Fruit fly (Drosophila melanogaster) whole organism, embryonic: Measurements from ENCODE around the gene CG10214.

Experiments
- Ada2b ChIP-seq: fragments of 200-800 bp; sonication (Bioruptor generic); IDR thresholded peaks from 2 replicates; pipeline ENCODE4 v1.3.6; 2022; ENCODE audit warnings: missing biosample characterization, missing genetic modification characterization
- B-H2 ChIP-seq: fragments of 200-800 bp; sonication (Bioruptor generic); optimal IDR thresholded peaks from 2 replicates; lab custom pipeline; 2018; ENCODE audit warnings: missing biosample characterization, mild to moderate bottlenecking, missing genetic modification characterization
- Bteb2 ChIP-seq: fragments of 200-800 bp; sonication (Bioruptor generic); optimal IDR thresholded peaks from 2 replicates; lab custom pipeline; 2016; ENCODE audit warnings: missing biosample characterization, missing genetic modification characterization
- CG1024 ChIP-seq: fragments of 200-800 bp; sonication (Bioruptor generic); IDR thresholded peaks from 2 replicates; pipeline ENCODE4 v1.3.6; 2022; ENCODE audit warnings: missing biosample characterization, missing genetic modification characterization
- CG10431 ChIP-seq: fragments of 200-800 bp; sonication (Bioruptor generic); optimal IDR thresholded peaks from 3 replicates; lab custom pipeline; 2018; ENCODE audit warnings: missing biosample characterization, mild to moderate bottlenecking, missing genetic modification characterization
- CG11247 ChIP-seq: fragments of 200-800 bp; sonication (Bioruptor generic); IDR thresholded peaks from 2 replicates; pipeline ENCODE4 v1.3.6; 2022; ENCODE audit warnings: missing biosample characterization, missing genetic modification characterization
- CG12236 ChIP-seq: fragments of 200-800 bp; sonication (Bioruptor generic); optimal IDR thresholded peaks from 2 replicates; lab custom pipeline; 2016; ENCODE audit warnings: missing biosample characterization, missing genetic modification characterization
- CG12744 ChIP-seq: fragments of 200-800 bp; sonication (Bioruptor generic); optimal IDR thresholded peaks from 2 replicates; lab custom pipeline; 2016; ENCODE audit warnings: missing biosample characterization, missing genetic modification characterization
- CG1647 ChIP-seq: fragments of 200-800 bp; sonication (Bioruptor generic); optimal IDR thresholded peaks from 3 replicates; lab custom pipeline; 2016; ENCODE audit warnings: missing biosample characterization, missing genetic modification characterization
- CG16779 ChIP-seq: fragments of 200-800 bp; sonication (Bioruptor generic); IDR thresholded peaks from 2 replicates; pipeline ENCODE4 v1.3.6; 2022; ENCODE audit warnings: missing biosample characterization, missing genetic modification characterization
- CG17328 ChIP-seq: fragments of 200-800 bp; sonication (Bioruptor generic); IDR thresholded peaks from 2 replicates; pipeline ENCODE4 v1.3.6; 2022; ENCODE audit warnings: missing biosample characterization, missing genetic modification characterization
- CG17568 ChIP-seq: fragments of 200-800 bp; sonication (Bioruptor generic); optimal IDR thresholded peaks from 2 replicates; lab custom pipeline; 2018; ENCODE audit warnings: missing biosample characterization, mild to moderate bottlenecking, missing genetic modification characterization, moderate library complexity
- CG17802 ChIP-seq: fragments of 200-800 bp; sonication (Bioruptor generic); optimal IDR thresholded peaks from 2 replicates; lab custom pipeline; 2018; ENCODE audit warnings: missing biosample characterization, mild to moderate bottlenecking, missing genetic modification characterization, moderate library complexity
- CG2129 ChIP-seq: fragments of 200-800 bp; sonication (Bioruptor generic); IDR thresholded peaks from 2 replicates; pipeline ENCODE4 v1.3.6; 2022; ENCODE audit warnings: missing biosample characterization, missing genetic modification characterization; ENCODE audit not compliant: partially characterized antibody
- CG2199 ChIP-seq: fragments of 200-800 bp; sonication (Bioruptor generic); IDR thresholded peaks from 3 replicates; pipeline ENCODE4 v1.3.6; 2022; ENCODE audit warnings: missing biosample characterization, missing genetic modification characterization
- CG30431 ChIP-seq: fragments of 200-800 bp; sonication (Bioruptor generic); optimal IDR thresholded peaks from 2 replicates; lab custom pipeline; 2017; ENCODE audit warnings: missing biosample characterization, missing genetic modification characterization
- CG32772 ChIP-seq: fragments of 200-800 bp; sonication (Bioruptor generic); IDR thresholded peaks from 2 replicates; pipeline ENCODE4 v1.3.6; 2022; ENCODE audit warnings: missing biosample characterization, missing genetic modification characterization
- CG43689 ChIP-seq: fragments of 200-800 bp; sonication (Bioruptor generic); IDR thresholded peaks from 2 replicates; pipeline ENCODE4 v1.3.6; 2022; ENCODE audit warnings: missing biosample characterization, missing genetic modification characterization
- CG4404 ChIP-seq: fragments of 200-800 bp; sonication (Bioruptor generic); IDR thresholded peaks from 2 replicates; pipeline ENCODE4 v1.3.6; 2022; ENCODE audit warnings: missing biosample characterization, missing genetic modification characterization
- CG4854 ChIP-seq: fragments of 200-800 bp; sonication (Bioruptor generic); optimal IDR thresholded peaks from 2 replicates; lab custom pipeline; 2016; ENCODE audit warnings: missing biosample characterization, missing genetic modification characterization, inconsistent platforms
- CG6272 ChIP-seq: fragments of 200-800 bp; sonication (Bioruptor generic); IDR thresholded peaks from 2 replicates; pipeline ENCODE4 v1.3.6; 2022; ENCODE audit warnings: missing biosample characterization, missing genetic modification characterization
- CG6683 ChIP-seq: fragments of 200-800 bp; sonication (Bioruptor generic); optimal IDR thresholded peaks from 2 replicates; lab custom pipeline; 2017; ENCODE audit warnings: missing biosample characterization, mild to moderate bottlenecking, missing genetic modification characterization, missing genetic modification reagents
- CG7745 ChIP-seq: fragments of 200-800 bp; sonication (Bioruptor generic); optimal IDR thresholded peaks from 2 replicates; lab custom pipeline; 2018; ENCODE audit warnings: missing biosample characterization, mild to moderate bottlenecking, missing genetic modification characterization, moderate library complexity
- D ChIP-seq, 2 experiments: fragments of 200-800 bp in 1 of 2; fragments of >200 bp in 1 of 2; sonication (Bioruptor generic) in 1 of 2; optimal IDR thresholded peaks; 2 replicates in 1 of 2; 3 replicates in 1 of 2; lab custom pipeline; 2017; ENCODE audit warnings: mild to moderate bottlenecking in 1 of 2, missing biosample characterization in 1 of 2, missing genetic modification characterization in 1 of 2, missing genetic modification reagents in 1 of 2
- D19B ChIP-seq: fragments of 200-800 bp; sonication (Bioruptor generic); optimal IDR thresholded peaks from 2 replicates; lab custom pipeline; 2017; ENCODE audit warnings: missing biosample characterization, mild to moderate bottlenecking, missing genetic modification characterization
- Dad ChIP-seq: fragments of 200-800 bp; sonication (Bioruptor generic); optimal IDR thresholded peaks from 3 replicates; lab custom pipeline; 2016; ENCODE audit warnings: missing biosample characterization, missing genetic modification characterization
- Dip2 ChIP-seq: fragments of 200-800 bp; sonication (Bioruptor generic); IDR thresholded peaks from 2 replicates; pipeline ENCODE4 v1.3.6; 2022; ENCODE audit warnings: missing biosample characterization, missing genetic modification characterization
- Gsc ChIP-seq: fragments of 200-800 bp; sonication (Bioruptor generic); IDR thresholded peaks from 2 replicates; pipeline ENCODE4 v1.3.6; 2022; ENCODE audit warnings: missing biosample characterization, missing genetic modification characterization
- H2.0 ChIP-seq: fragments of 200-800 bp; sonication (Bioruptor generic); IDR thresholded peaks from 2 replicates; pipeline ENCODE4 v1.3.6; 2022; ENCODE audit warnings: missing biosample characterization, missing genetic modification characterization
- NC2α ChIP-seq: fragments of 200-800 bp; sonication (Bioruptor generic); optimal IDR thresholded peaks from 2 replicates; lab custom pipeline; 2016; ENCODE audit warnings: missing biosample characterization, missing genetic modification characterization
- NfI ChIP-seq: fragments of 200-800 bp; sonication (Bioruptor generic); optimal IDR thresholded peaks from 3 replicates; lab custom pipeline; 2018; ENCODE audit warnings: missing biosample characterization, mild to moderate bottlenecking, missing genetic modification characterization, moderate library complexity
- PHDP ChIP-seq: fragments of 200-800 bp; sonication (Bioruptor generic); optimal IDR thresholded peaks from 3 replicates; lab custom pipeline; 2018; ENCODE audit warnings: missing biosample characterization, mild to moderate bottlenecking, missing genetic modification characterization, moderate library complexity
- Sin3A ChIP-seq: fragments of >200 bp; optimal IDR thresholded peaks from 2 replicates; lab custom pipeline; 2018
- Sox100B ChIP-seq: fragments of 200-800 bp; sonication (Bioruptor generic); optimal IDR thresholded peaks from 3 replicates; lab custom pipeline; 2018; ENCODE audit warnings: missing biosample characterization, mild to moderate bottlenecking, missing genetic modification characterization
- ara ChIP-seq: fragments of 200-800 bp; sonication (Bioruptor generic); IDR thresholded peaks from 2 replicates; pipeline ENCODE4 v1.3.6; 2022; ENCODE audit warnings: missing biosample characterization, missing genetic modification characterization
- chm ChIP-seq: fragments of 200-800 bp; sonication (Bioruptor generic); IDR thresholded peaks from 2 replicates; pipeline ENCODE4 v1.3.6; 2022; ENCODE audit warnings: missing biosample characterization, missing genetic modification characterization
- fd64A ChIP-seq: fragments of 200-800 bp; sonication (Bioruptor generic); optimal IDR thresholded peaks from 3 replicates; lab custom pipeline; 2018; ENCODE audit warnings: missing biosample characterization, mild to moderate bottlenecking, missing genetic modification characterization
- grau ChIP-seq: fragments of 200-800 bp; optimal IDR thresholded peaks from 3 replicates; lab custom pipeline; 2019; ENCODE audit warnings: missing biosample characterization, mild to moderate bottlenecking, missing genetic modification characterization, moderate library complexity
- gro ChIP-seq: fragments of 200-800 bp; sonication (Bioruptor generic); optimal IDR thresholded peaks from 2 replicates; lab custom pipeline; 2016; ENCODE audit warnings: missing biosample characterization, missing genetic modification characterization
- hth ChIP-seq: fragments of >200 bp; optimal IDR thresholded peaks from 2 replicates; lab custom pipeline; 2017; ENCODE audit warnings: inconsistent platforms
- kay ChIP-seq: fragments of 200-800 bp; sonication (Bioruptor generic); optimal IDR thresholded peaks from 2 replicates; lab custom pipeline; 2016; ENCODE audit warnings: missing biosample characterization, missing genetic modification characterization
- peb ChIP-seq: fragments of 200-800 bp; sonication (Bioruptor generic); IDR thresholded peaks from 2 replicates; pipeline ENCODE4 v1.3.6; 2022; ENCODE audit warnings: missing biosample characterization, missing genetic modification characterization
- run ChIP-seq: fragments of 200-800 bp; sonication (Bioruptor generic); optimal IDR thresholded peaks from 3 replicates; lab custom pipeline; 2018; ENCODE audit warnings: missing biosample characterization, mild to moderate bottlenecking, missing genetic modification characterization
- sens-2 ChIP-seq: fragments of 200-800 bp; sonication (Bioruptor generic); IDR thresholded peaks from 2 replicates; pipeline ENCODE4 v1.3.6; 2022; ENCODE audit warnings: missing biosample characterization, missing genetic modification characterization
- sima ChIP-seq: fragments of 200-800 bp; sonication (Bioruptor generic); optimal IDR thresholded peaks from 2 replicates; lab custom pipeline; 2016; ENCODE audit warnings: missing biosample characterization, missing genetic modification characterization
- sna ChIP-seq: fragments of 200-800 bp; sonication (Bioruptor generic); IDR thresholded peaks from 2 replicates; pipeline ENCODE4 v1.3.6; 2022; ENCODE audit warnings: missing biosample characterization, missing genetic modification characterization; ENCODE audit not compliant: partially characterized antibody
- tll ChIP-seq, 2 experiments: fragments of 200-800 bp in 1 of 2; fragments of >200 bp in 1 of 2; sonication (Bioruptor generic) in 1 of 2; optimal IDR thresholded peaks; 2 replicates each; lab custom pipeline; 2017 to 2019; ENCODE audit warnings: missing biosample characterization in 2 of 2, missing genetic modification characterization in 2 of 2, mild to moderate bottlenecking in 1 of 2, moderate library complexity in 1 of 2
- tup ChIP-seq: fragments of 200-800 bp; sonication (Bioruptor generic); optimal IDR thresholded peaks from 2 replicates; lab custom pipeline; 2016; ENCODE audit warnings: missing biosample characterization, mild to moderate bottlenecking, missing genetic modification characterization, moderate library complexity
- wek ChIP-seq: fragments of 200-800 bp; sonication (Bioruptor generic); optimal IDR thresholded peaks from 3 replicates; lab custom pipeline; 2018; ENCODE audit warnings: missing biosample characterization, mild to moderate bottlenecking, missing genetic modification characterization, moderate library complexity
- wor ChIP-seq: fragments of 200-800 bp; sonication (Bioruptor generic); IDR thresholded peaks from 2 replicates; pipeline ENCODE4 v1.3.6; 2022; ENCODE audit warnings: missing biosample characterization, missing genetic modification characterization
- zen ChIP-seq: fragments of 200-800 bp; sonication (Bioruptor generic); optimal IDR thresholded peaks from 3 replicates; lab custom pipeline; 2018; ENCODE audit warnings: missing biosample characterization, mild to moderate bottlenecking, missing genetic modification characterization, moderate library complexity

CG10214 gene

DNA sequence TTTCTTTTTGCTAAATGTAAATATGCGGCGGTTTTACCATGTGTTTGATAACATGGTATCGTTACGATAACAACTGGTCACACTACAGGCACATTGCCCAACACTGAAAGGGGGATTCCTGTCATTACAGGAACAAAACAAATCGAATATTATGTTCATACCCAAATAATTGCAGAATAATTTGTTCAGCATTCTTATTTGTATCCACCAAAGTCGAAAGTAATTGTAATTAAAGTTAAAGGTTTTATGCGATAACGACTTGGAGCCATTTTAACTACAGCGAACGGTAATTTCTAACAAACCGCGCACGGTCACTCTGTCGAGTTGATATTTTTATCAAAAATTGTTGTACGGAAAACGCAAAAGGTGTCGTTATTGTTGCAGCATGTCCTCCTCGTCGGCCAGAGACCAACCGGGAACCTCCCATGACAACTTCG is at the start of gene CG10214, which contains the start of gene CG10375 (continued):
- TF ChIP-seq PHDP (tag; lab: Kevin White, UChicago) (peak; percentile 71), CG17328 (GFP tag; lab: Robert Waterston, UW) (peak; percentile 67), CG1647 (peak; percentile 82), CG6272 (0 out of 2 replicates have a peak, but pooled peaks have one; percentile 27), ara (GFP tag; lab: Robert Waterston, UW) (peak; percentile 10; the same call in 1 of the 2 replicates), Ada2b (GFP tag; lab: Robert Waterston, UW) (peak; percentile 35; the same call in 1 of the 2 replicates), Dip2 (GFP tag; lab: Robert Waterston, UW) (no peak), peb (GFP tag; lab: Robert Waterston, UW) (no peak), H2.0 (peak; percentile 55), CG1024 (GFP tag; lab: Robert Waterston, UW) (no peak), CG16779 (GFP tag; lab: Robert Waterston, UW) (no peak), run (no peak), CG4404 (GFP tag; lab: Robert Waterston, UW) (peak; percentile 43; the same call in 1 of the 2 replicates), sens-2 (no peak), D (optimal IDR thresholded peaks at IDR 0.05; lab: Kevin White, UChicago) (no peak), D (GFP tag; optimal IDR thresholded peaks at IDR 0.05; lab: Kevin White, UChicago) (no peak), kay (GFP tag; lab: Kevin White, UChicago) (peak; percentile 47), Sin3A (lab: Kevin White, UChicago) (peak; percentile 93), CG17568 (GFP tag; lab: Kevin White, UChicago) (no peak), CG4854 (peak; percentile 67), CG11247 (0 out of 2 replicates have a peak, but pooled peaks have one; percentile 37), D19B (peak; percentile 27), CG6683 (peak; percentile 48), CG32772 (GFP tag; lab: Robert Waterston, UW) (peak; percentile 48; the same call in 1 of the 2 replicates), sna (GFP tag; lab: Robert Waterston, UW) (no peak), grau (tag; lab: Kevin White, UChicago) (peak; percentile 74), CG7745 (tag; lab: Kevin White, UChicago) (no peak), tll (GFP tag; optimal IDR thresholded peaks at IDR 0.05; lab: Kevin White, UChicago) (peak in 1 of 2 experiments; percentile 14), Bteb2 (GFP tag; lab: Kevin White, UChicago) (peak; percentile 76), CG30431 (peak; percentile 46), NC2α (GFP tag; lab: Kevin White, UChicago) (peak; percentile 67), CG12236 (peak; percentile 13), CG17802 (tag; lab: Kevin White, UChicago) (peak; percentile 35), zen (tag; lab: Kevin White, UChicago) (peak; percentile 78), B-H2 (GFP tag; lab: Kevin White, UChicago) (peak; percentile 53), tup (peak; percentile 46), chm (GFP tag; lab: Robert Waterston, UW) (no peak), Sox100B (GFP tag; lab: Kevin White, UChicago) (peak; percentile 49), CG10431 (no peak), CG43689 (GFP tag; lab: Robert Waterston, UW) (no peak), wor (GFP tag; lab: Robert Waterston, UW) (peak; percentile 44; the same call in 1 of the 2 replicates), Dad (GFP tag; lab: Kevin White, UChicago) (peak; percentile 77), Gsc (GFP tag; lab: Robert Waterston, UW) (no peak), wek (GFP tag; lab: Kevin White, UChicago) (peak; percentile 100), hth (no peak), CG2129 (GFP tag; lab: Robert Waterston, UW) (0 out of 2 replicates have a peak, but pooled peaks have one; percentile 19), CG2199 (GFP tag; lab: Robert Waterston, UW) (0 out of 3 replicates have a peak, but pooled peaks have one; percentile 42), NfI (GFP tag; lab: Kevin White, UChicago) (peak; percentile 66), CG12744 (GFP tag; lab: Kevin White, UChicago) (peak; percentile 1), sima (GFP tag; lab: Kevin White, UChicago) (no peak), gro (GFP tag; lab: Kevin White, UChicago) (peak; percentile 80), fd64A (GFP tag; lab: Kevin White, UChicago) (no peak)
